Worm (Caenorhabditis elegans) whole organism, L4 larva: ENCODE measurements around the gene T05A7.7.

Source experiments
- R02D3.7 ChIP-seq: fragments of 150-350 bp; sonication (generic microtip); optimal IDR thresholded peaks from 3 replicates; lab custom pipeline; 2014; ENCODE audit warnings: missing biosample characterization, missing genetic modification characterization
- ceh-82 ChIP-seq: sonication (generic microtip); optimal IDR thresholded peaks from 2 replicates; lab custom pipeline; 2017; ENCODE audit warnings: missing biosample characterization, missing genetic modification characterization
- dmd-8 ChIP-seq: fragments of 200-800 bp; sonication (Bioruptor generic); IDR thresholded peaks from 2 replicates; pipeline ENCODE4 v1.3.6; 2022; ENCODE audit warnings: missing genetic modification characterization, missing compliant biosample characterization
- dve-1 ChIP-seq: sonication (generic microtip); optimal IDR thresholded peaks from 2 replicates; lab custom pipeline; 2017; ENCODE audit warnings: antibody characterized with exemption, mild to moderate bottlenecking, missing genetic modification characterization, missing compliant biosample characterization; ENCODE audit not compliant: insufficient read depth
- lin-15B ChIP-seq: fragments of 150-350 bp; sonication (generic microtip); optimal IDR thresholded peaks from 3 replicates; lab custom pipeline; 2014; ENCODE audit warnings: missing biosample characterization, missing genetic modification characterization
- lin-39 ChIP-seq: fragments of 150-350 bp; optimal IDR thresholded peaks from 2 replicates; lab custom pipeline; 2014; ENCODE audit warnings: missing biosample characterization, missing genetic modification reagents, missing genetic modification characterization
- madf-5 ChIP-seq, 2 experiments: fragments of 200-800 bp; sonication (Bioruptor generic); IDR thresholded peaks; 2 replicates each; pipeline ENCODE4 v1.3.6; 2022; ENCODE audit warnings: missing compliant biosample characterization in 2 of 2, missing genetic modification characterization in 2 of 2
- mdl-1 ChIP-seq, 2 experiments: fragments of 150-350 bp in 1 of 2; sonication (generic microtip) in 1 of 2; optimal IDR thresholded peaks; 2 replicates each; lab custom pipeline; 2014 to 2017; ENCODE audit warnings: missing biosample characterization in 2 of 2, missing genetic modification characterization in 2 of 2
- nhr-237 ChIP-seq: sonication (generic microtip); optimal IDR thresholded peaks from 2 replicates; lab custom pipeline; 2017; ENCODE audit warnings: missing biosample characterization, missing genetic modification characterization
- nhr-25 ChIP-seq: sonication (generic microtip); optimal IDR thresholded peaks from 2 replicates; lab custom pipeline; 2017; ENCODE audit warnings: missing genetic modification characterization, mild to moderate bottlenecking, missing compliant biosample characterization, antibody characterized with exemption, moderate library complexity, borderline replicate concordance; ENCODE audit not compliant: insufficient read depth
- nhr-77 ChIP-seq: fragments of 150-350 bp; optimal IDR thresholded peaks from 2 replicates; lab custom pipeline; 2014; ENCODE audit warnings: missing biosample characterization, missing genetic modification characterization
- spr-3 ChIP-seq: fragments of 200-800 bp; sonication (Bioruptor generic); optimal IDR thresholded peaks from 2 replicates; lab custom pipeline; 2018; ENCODE audit warnings: mild to moderate bottlenecking, missing genetic modification characterization, missing compliant biosample characterization
- unc-62 ChIP-seq, 3 experiments: fragments of 150-350 bp in 1 of 3; sonication (generic microtip); optimal IDR thresholded peaks in 2 of 3; peaks in 1 of 3; 1 replicate in 1 of 3; 2 replicates in 2 of 3; lab custom pipeline; 2014 to 2017; ENCODE audit warnings: missing biosample characterization in 3 of 3, missing genetic modification characterization in 3 of 3, missing genetic modification reagents in 3 of 3, missing genotype in 1 of 3
- zag-1 ChIP-seq: fragments of 150-350 bp; optimal IDR thresholded peaks from 2 replicates; lab custom pipeline; 2014; ENCODE audit warnings: missing biosample characterization, missing genetic modification characterization

DNA sequence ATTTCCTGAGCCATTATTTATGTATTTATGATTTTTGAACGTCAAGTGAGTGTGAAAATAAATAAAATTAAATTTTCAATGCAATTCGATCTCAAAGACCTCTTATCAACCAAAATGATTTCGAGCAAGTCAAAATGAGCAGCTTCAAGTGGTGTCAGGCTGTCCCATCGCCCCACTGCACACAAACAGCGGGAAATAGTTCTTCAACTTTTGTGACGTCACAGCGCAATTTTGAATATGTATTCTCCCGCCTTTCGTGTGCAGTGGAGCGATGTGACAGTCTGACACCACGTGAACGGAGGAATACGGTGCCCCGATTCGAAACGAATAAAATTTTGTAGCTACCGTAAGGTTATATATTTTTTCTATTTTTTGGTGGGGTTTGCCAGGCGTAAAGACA lies 7.6 kb downstream of the T05A7.7 start:
- no peak for TF ChIP-seq nhr-237 (tag; lab: Kevin White, UChicago)
- TF ChIP-seq mdl-1 (tag; optimal IDR thresholded peaks at IDR 0.05; lab: Kevin White, UChicago): no peak
- no peak for TF ChIP-seq unc-62 (GFP tag; optimal IDR thresholded peaks at IDR 0.05 in 1 of 2; lab: Kevin White, UChicago)
- TF ChIP-seq unc-62 (tag; optimal IDR thresholded peaks at IDR 0.05; lab: Kevin White, UChicago): no peak
- TF ChIP-seq madf-5 (GFP tag; IDR thresholded peaks at IDR 0.05; lab: Robert Waterston, UW): no peak
- no peak for TF ChIP-seq ceh-82
- TF ChIP-seq lin-39 (tag; lab: Kevin White, UChicago): no peak
- TF ChIP-seq zag-1 (tag; lab: Kevin White, UChicago): no peak
- TF ChIP-seq spr-3 (GFP tag; lab: Kevin White, UChicago): no peak
- no peak for TF ChIP-seq nhr-77 (tag; lab: Kevin White, UChicago)
- TF ChIP-seq R02D3.7 (tag; lab: Kevin White, UChicago): no peak
- TF ChIP-seq nhr-25: no peak
- TF ChIP-seq dve-1 (tag; lab: Kevin White, UChicago): no peak
- TF ChIP-seq lin-15B: no peak
- no peak for TF ChIP-seq dmd-8 (GFP tag; lab: Robert Waterston, UW)
